Worm (Caenorhabditis elegans): Measurements from ENCODE around the gene C44C10.11.

The C44C10.11 gene

DNA sequence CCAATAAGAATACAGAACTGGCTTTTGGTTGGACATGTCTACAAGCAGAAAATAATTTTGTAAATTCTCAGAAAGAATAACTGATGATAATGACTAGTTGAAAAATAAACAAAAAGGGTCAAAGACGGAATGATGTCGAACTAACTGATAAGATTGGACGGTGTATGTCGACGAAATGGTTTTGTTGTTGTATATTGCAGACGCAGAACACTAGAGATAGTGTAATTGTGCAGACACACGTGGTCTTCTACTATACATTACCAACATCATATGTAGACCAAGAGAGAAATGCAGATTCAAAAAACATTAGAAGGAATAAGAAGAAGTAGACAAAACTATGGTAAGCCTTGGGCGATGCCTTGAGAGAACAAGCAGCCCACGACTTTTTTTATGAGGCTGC, 17.6 kb upstream of the C44C10.11 start, which contains the start of the genes gst-42 and D1053.2:
TSS of gene gst-42 (minus strand) at position 176 of the 400 bp plus-strand sequence.
TSS of gene D1053.2 (plus strand) at position 391 of the 400 bp plus-strand sequence.
- TF ChIP-seq R02D3.7 (tag; optimal IDR thresholded peaks at IDR 0.05) (no peak), peb-1 (tag; optimal IDR thresholded peaks at IDR 0.05) (no peak), ztf-11 (tag; optimal IDR thresholded peaks at IDR 0.05) (no peak), ztf-4 (tag; optimal IDR thresholded peaks at IDR 0.05) (no peak), nhr-23 (tag; optimal IDR thresholded peaks at IDR 0.05) (no peak), skn-1 (tag; optimal IDR thresholded peaks at IDR 0.05) (no peak), zag-1 (tag; optimal IDR thresholded peaks at IDR 0.05) (no peak), crh-2 (tag; optimal IDR thresholded peaks at IDR 0.05) (peak; percentile 89), aly-2 (tag; optimal IDR thresholded peaks at IDR 0.05) (no peak), nhr-129 (tag; optimal IDR thresholded peaks at IDR 0.05) (peak; percentile 62), blmp-1 (tag; optimal IDR thresholded peaks at IDR 0.05; ENCODE audit: insufficient read depth) (peak; percentile 5), lin-13 (GFP tag; optimal IDR thresholded peaks at IDR 0.05) (no peak), ama-1 (optimal IDR thresholded peaks at IDR 0.05) (no peak), nhr-12 (tag; optimal IDR thresholded peaks at IDR 0.05) (no peak), elt-1 (tag; optimal IDR thresholded peaks at IDR 0.05) (no peak), C34F6.9 (tag; optimal IDR thresholded peaks at IDR 0.05) (no peak), elt-3 (tag; optimal IDR thresholded peaks at IDR 0.05) (no peak), Y55F3AM.14 (GFP tag; optimal IDR thresholded peaks at IDR 0.05) (no peak), lin-39 (tag; optimal IDR thresholded peaks at IDR 0.05) (no peak), snpc-4 (tag; optimal IDR thresholded peaks at IDR 0.05) (no peak), alr-1 (tag; optimal IDR thresholded peaks at IDR 0.05) (no peak), nhr-25 (tag; optimal IDR thresholded peaks at IDR 0.05) (no peak), mbf-1 (tag; optimal IDR thresholded peaks at IDR 0.05) (no peak), sma-3 (GFP tag; optimal IDR thresholded peaks at IDR 0.05) (peak; percentile 72), sem-4 (tag; optimal IDR thresholded peaks at IDR 0.05) (no peak), unc-39 (tag; optimal IDR thresholded peaks at IDR 0.05) (no peak), ceh-16 (tag; optimal IDR thresholded peaks at IDR 0.05) (no peak), nhr-21 (tag; optimal IDR thresholded peaks at IDR 0.05) (peak; percentile 18), fos-1 (tag; optimal IDR thresholded peaks at IDR 0.05) (peak; percentile 87), nhr-6 (tag; optimal IDR thresholded peaks at IDR 0.05) (no peak), unc-62 (GFP tag; optimal IDR thresholded peaks at IDR 0.05) (no peak), F13H6.1 (tag; optimal IDR thresholded peaks at IDR 0.05) (peak; percentile 45), nhr-77 (tag; optimal IDR thresholded peaks at IDR 0.05) (no peak), mdl-1 (tag; optimal IDR thresholded peaks at IDR 0.05) (peak; percentile 47 to 78), gmeb-1 (tag; optimal IDR thresholded peaks at IDR 0.05) (peak; percentile 40), egl-27 (tag; optimal IDR thresholded peaks at IDR 0.05) (peak; percentile 9), lsy-2 (tag; optimal IDR thresholded peaks at IDR 0.05) (peak in 1 of 2 experiments; percentile 42), sma-9 (GFP tag; optimal IDR thresholded peaks at IDR 0.05) (peak; percentile 97), sma-9 (tag; optimal IDR thresholded peaks at IDR 0.05) (no peak), nhr-237 (tag; optimal IDR thresholded peaks at IDR 0.05) (no peak), ceh-82 (tag; optimal IDR thresholded peaks at IDR 0.05) (no peak), unc-55 (GFP tag; optimal IDR thresholded peaks at IDR 0.05) (no peak)

DNA sequence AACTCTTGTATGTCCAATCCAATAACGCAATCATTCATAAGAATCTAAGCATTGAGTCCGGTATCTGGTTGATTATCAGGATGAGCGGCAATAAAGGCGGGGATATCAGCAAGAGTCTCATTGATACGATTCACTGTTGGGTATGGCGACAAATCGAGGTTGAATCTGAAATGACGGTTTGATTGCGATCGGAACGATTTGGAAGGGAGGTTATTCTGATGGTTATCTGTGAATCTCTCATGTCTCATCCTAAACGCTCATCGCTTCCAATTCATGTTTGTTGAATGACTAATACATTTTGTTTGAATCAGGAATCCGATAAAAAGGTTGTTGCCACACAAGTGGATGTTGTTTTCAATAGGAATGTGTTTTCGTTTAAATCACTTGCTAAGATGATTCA, 16.3 kb upstream of the C44C10.11 start:
- no peak for TF ChIP-seq nhr-12 (tag; optimal IDR thresholded peaks at IDR 0.05)
- no peak for TF ChIP-seq unc-55 (GFP tag; optimal IDR thresholded peaks at IDR 0.05)
- peak; percentile 66 for TF ChIP-seq ceh-16 (tag; optimal IDR thresholded peaks at IDR 0.05)
- TF ChIP-seq sma-9 (GFP tag; optimal IDR thresholded peaks at IDR 0.05) = peak; percentile 33
- TF ChIP-seq sma-9 (tag; optimal IDR thresholded peaks at IDR 0.05) = no peak
- no peak for TF ChIP-seq ztf-1 (GFP tag; conservative IDR thresholded peaks at IDR 0.05)
- no peak for TF ChIP-seq mbf-1 (tag; optimal IDR thresholded peaks at IDR 0.05)
- peak; percentile 93 for TF ChIP-seq elt-1 (tag; optimal IDR thresholded peaks at IDR 0.05)

DNA sequence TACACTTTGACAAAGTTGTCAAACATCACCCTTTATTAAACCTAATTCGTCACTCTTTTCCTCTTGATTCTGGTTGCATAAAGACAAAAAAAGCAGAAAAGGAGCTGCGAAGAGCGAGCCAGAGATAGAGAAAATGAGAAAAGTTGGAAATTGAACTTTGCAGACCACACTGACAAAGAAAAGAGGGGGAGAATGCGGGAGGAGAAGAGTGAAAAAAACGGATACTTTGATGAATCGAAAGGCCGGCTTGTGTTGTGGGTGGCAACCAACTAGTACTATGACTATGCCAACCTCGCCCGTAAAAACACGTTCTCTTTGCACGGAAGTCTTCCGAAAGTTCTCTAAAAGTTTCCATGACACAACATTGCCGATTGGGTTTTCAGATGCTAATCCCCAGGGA, 15.5 kb upstream of the C44C10.11 start:
- TF ChIP-seq lsy-2 (tag; optimal IDR thresholded peaks at IDR 0.05) (no peak), elt-3 (tag; optimal IDR thresholded peaks at IDR 0.05) (no peak), peb-1 (tag; optimal IDR thresholded peaks at IDR 0.05) (no peak), nhr-129 (tag; optimal IDR thresholded peaks at IDR 0.05) (peak; percentile 27)
